Worm (Caenorhabditis elegans) whole organism, midembryonic: ENCODE measurements around the gene F42A9.9.

Source experiments
- T22C8.4 ChIP-seq: fragments of 200-800 bp; sonication (Bioruptor generic); IDR thresholded peaks from 2 replicates; pipeline ENCODE4 v1.3.6; 2022; ENCODE audit warnings: missing genetic modification characterization, missing compliant biosample characterization
- cog-1 ChIP-seq: sonication (generic microtip); optimal IDR thresholded peaks from 2 replicates; lab custom pipeline; 2016; ENCODE audit warnings: missing genetic modification characterization, missing compliant biosample characterization
- flt-1 ChIP-seq: fragments of 200-800 bp; sonication (Bioruptor generic); IDR thresholded peaks from 2 replicates; pipeline ENCODE4 v1.3.6; 2022; ENCODE audit warnings: missing genetic modification characterization, missing compliant biosample characterization
- klf-2 ChIP-seq: fragments of 200-800 bp; sonication (Bioruptor generic); conservative IDR thresholded peaks from 2 replicates; pipeline ENCODE4 v1.3.6; 2022; ENCODE audit warnings: missing genetic modification reagents, missing genetic modification characterization, missing compliant biosample characterization
- med-1 ChIP-seq: sonication (generic microtip); optimal IDR thresholded peaks from 2 replicates; lab custom pipeline; 2017; ENCODE audit warnings: missing genetic modification characterization, mild to moderate bottlenecking, missing compliant biosample characterization, antibody characterized with exemption, missing genetic modification reagents; ENCODE audit not compliant: insufficient read depth
- ref-1 ChIP-seq: fragments of 200-800 bp; sonication (Bioruptor generic); conservative IDR thresholded peaks from 2 replicates; pipeline ENCODE4 v1.3.6; 2022; ENCODE audit warnings: missing genetic modification reagents, missing genetic modification characterization, missing compliant biosample characterization
- tab-1 ChIP-seq: fragments of 200-800 bp; sonication (Bioruptor generic); IDR thresholded peaks from 2 replicates; pipeline ENCODE4 v1.3.6; 2022; ENCODE audit warnings: missing genetic modification characterization, missing compliant biosample characterization
- ztf-23 ChIP-seq: fragments of 200-800 bp; sonication (Bioruptor generic); IDR thresholded peaks from 2 replicates; pipeline ENCODE4 v1.3.6; 2022; ENCODE audit warnings: missing genetic modification reagents, missing genetic modification characterization, missing compliant biosample characterization
- ztf-29 ChIP-seq: fragments of 200-800 bp; sonication (Bioruptor generic); IDR thresholded peaks from 2 replicates; pipeline ENCODE4 v1.3.6; 2022; ENCODE audit warnings: missing genetic modification reagents, missing genetic modification characterization, missing compliant biosample characterization

Gene F42A9.9

DNA sequence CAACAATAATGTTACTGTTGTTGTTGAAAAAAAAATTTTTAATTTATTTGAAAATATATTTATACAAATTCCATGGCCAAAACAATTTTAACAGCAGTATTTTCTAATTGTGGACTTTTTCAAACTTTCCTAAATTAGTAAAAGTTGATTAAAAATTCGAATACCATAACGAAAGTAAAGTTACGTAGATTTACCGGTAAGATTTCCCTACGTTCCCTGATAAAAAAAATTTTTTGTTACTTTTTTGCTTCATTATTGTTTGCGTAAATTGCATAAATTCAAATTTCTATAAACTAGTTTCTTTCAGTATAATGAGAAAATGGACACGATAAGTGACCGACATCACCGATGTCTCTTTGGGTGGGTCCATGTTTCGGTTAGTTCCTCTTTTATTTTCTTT lies 29.7 kb downstream of the F42A9.9 start, which contains the start of gene F42A9.6:
F42A9.6 (plus strand) TSS at position 301 of the 400 bp plus-strand sequence.
- TF ChIP-seq tab-1 (GFP tag; lab: Robert Waterston, UW) (no peak), ref-1 (no peak), ztf-29 (no peak), flt-1 (no peak), cog-1 (tag; lab: Kevin White, UChicago) (no peak), T22C8.4 (GFP tag; lab: Robert Waterston, UW) (no peak), ztf-23 (GFP tag; lab: Robert Waterston, UW) (no peak), klf-2 (no peak), med-1 (GFP tag; lab: Kevin White, UChicago) (no peak)

DNA sequence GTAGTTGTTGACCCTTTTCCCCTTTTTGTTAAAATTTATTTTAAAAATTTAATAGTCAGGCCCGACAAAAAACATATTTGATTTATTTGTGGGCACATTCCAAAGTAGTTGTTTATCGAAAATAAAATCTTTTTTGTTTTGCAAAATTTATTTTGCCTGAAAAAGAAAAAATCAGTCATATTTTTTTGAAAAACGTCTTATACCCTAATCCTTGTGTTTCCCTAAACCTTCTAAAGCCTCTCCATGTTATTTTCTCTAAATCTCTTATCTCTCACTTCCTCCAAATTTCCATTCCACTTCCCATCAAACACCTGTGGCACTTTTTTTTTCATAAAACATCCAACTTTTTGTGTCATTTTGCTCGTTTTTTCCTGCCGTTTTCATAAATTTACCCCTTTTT lies 30.5 kb downstream of the F42A9.9 start:
- TF ChIP-seq ztf-23 (GFP tag; lab: Robert Waterston, UW) = no peak
- no peak for TF ChIP-seq ref-1
- no peak for TF ChIP-seq med-1 (GFP tag; lab: Kevin White, UChicago)
- TF ChIP-seq ztf-29 = no peak
- TF ChIP-seq flt-1 = no peak
- no peak for TF ChIP-seq cog-1 (tag; lab: Kevin White, UChicago)
- TF ChIP-seq klf-2 = no peak
- no peak for TF ChIP-seq tab-1 (GFP tag; lab: Robert Waterston, UW)
- no peak for TF ChIP-seq T22C8.4 (GFP tag; lab: Robert Waterston, UW)

DNA sequence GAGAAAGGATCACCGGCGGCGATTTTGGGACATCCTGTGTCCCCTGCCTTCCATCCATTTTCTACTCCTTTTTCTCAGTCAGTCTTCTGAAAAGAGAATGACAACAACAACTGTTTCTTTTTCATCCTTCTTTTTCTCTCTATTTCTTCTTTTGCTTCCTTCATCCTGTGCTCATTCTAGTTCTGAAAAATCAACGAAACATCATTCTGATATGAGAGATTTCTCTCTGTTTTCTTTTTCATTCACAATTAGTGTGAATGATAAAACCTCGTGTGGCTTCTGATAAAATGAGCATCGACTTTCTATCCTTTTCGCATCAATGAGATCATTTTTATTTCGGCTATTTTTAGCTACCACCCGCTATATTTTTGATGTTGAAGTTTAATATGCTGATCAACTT lies 33.4 kb downstream of the F42A9.9 start:
- no peak for TF ChIP-seq tab-1 (GFP tag; lab: Robert Waterston, UW)
- TF ChIP-seq ref-1 = no peak
- TF ChIP-seq ztf-23 (GFP tag; lab: Robert Waterston, UW) = no peak
- TF ChIP-seq med-1 (GFP tag; lab: Kevin White, UChicago) = no peak
- no peak for TF ChIP-seq klf-2
- no peak for TF ChIP-seq T22C8.4 (GFP tag; lab: Robert Waterston, UW)
- no peak for TF ChIP-seq flt-1
- TF ChIP-seq ztf-29 = no peak
- TF ChIP-seq cog-1 (tag; lab: Kevin White, UChicago) = no peak

DNA sequence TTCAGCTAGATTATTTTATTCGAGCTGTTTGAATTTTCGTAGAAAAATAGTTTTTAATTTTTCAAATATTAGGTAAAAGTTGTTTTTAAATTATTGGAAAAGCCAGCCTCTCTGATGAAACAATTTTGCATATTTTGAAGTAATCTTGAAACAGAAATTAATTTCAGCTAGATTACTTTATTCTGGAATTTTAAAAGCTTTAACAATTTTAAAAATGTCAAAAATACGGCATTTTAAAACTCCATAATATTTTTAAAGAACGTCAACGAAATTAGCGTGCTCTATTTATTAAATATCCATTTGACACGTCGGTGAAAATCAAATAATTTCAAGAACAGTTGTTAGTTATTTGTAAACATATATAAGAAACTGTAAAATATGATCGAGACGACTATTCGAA lies 35.8 kb downstream of the F42A9.9 start, which contains the start of gene Y59H11AR.10:
Y59H11AR.10 (plus strand) TSS at position 301 of the 400 bp plus-strand sequence.
- TF ChIP-seq flt-1 (no peak), T22C8.4 (GFP tag; lab: Robert Waterston, UW) (no peak), ztf-29 (no peak), ref-1 (no peak), tab-1 (GFP tag; lab: Robert Waterston, UW) (no peak), med-1 (GFP tag; lab: Kevin White, UChicago) (no peak), cog-1 (tag; lab: Kevin White, UChicago) (no peak), klf-2 (no peak), ztf-23 (GFP tag; lab: Robert Waterston, UW) (no peak)

DNA sequence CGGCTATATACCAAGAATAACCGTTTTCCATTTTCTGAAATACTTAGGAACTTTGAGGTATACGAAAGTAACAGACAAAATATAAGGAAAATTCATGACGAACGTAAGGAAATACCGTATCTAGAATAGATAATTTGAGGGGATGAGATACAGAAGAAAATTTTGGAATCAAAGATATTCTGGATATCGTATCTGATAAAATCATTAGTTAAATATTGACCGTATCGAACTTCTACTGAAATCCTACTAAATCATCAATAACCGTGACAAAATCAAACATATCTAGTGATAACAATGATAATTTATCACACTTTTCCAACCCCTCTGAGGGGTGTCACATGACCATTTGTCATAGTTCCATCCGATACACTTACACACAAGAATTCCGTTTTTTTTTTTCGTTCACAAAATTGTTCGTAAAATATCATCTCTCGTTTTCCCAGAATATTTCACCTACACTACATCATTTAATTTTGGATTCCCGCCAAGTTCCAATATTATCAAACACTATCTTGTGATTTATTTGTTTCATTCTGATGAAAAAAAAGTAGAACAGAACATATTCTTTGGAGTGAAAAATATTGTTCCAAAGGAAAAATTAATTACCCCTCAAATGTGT lies 37.8 kb downstream of the F42A9.9 start, which contains the start of gene Y59H11AR.4:
Y59H11AR.4 (minus strand) TSS at position 51 of the 619 bp plus-strand sequence.
- TF ChIP-seq ztf-29 (no peak), klf-2 (no peak), flt-1 (no peak), ref-1 (no peak), tab-1 (GFP tag; lab: Robert Waterston, UW) (no peak), med-1 (GFP tag; lab: Kevin White, UChicago) (no peak), cog-1 (tag; lab: Kevin White, UChicago) (no peak), T22C8.4 (GFP tag; lab: Robert Waterston, UW) (no peak), ztf-23 (GFP tag; lab: Robert Waterston, UW) (no peak)

DNA sequence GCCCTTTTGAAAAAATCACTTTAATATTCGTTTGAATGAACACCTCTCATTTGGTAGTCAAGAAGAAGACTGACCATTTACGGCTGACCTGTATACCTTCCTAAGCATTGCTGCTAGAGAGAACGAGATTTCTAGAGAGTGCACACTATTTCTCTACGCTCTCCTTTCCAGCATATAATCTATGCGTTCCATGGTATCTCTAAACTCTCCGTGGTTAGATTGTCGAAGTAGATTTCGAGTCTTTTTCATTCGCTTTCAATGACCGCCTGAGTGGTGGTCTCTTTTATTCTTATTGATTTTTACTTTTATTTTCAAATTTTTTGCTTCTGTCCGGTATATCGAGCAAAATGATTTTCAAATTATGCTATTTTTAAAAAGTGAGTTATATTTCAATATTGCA lies 41.2 kb downstream of the F42A9.9 start:
- no peak for TF ChIP-seq flt-1
- no peak for TF ChIP-seq ref-1
- TF ChIP-seq klf-2 = no peak
- no peak for TF ChIP-seq ztf-23 (GFP tag; lab: Robert Waterston, UW)
- TF ChIP-seq cog-1 (tag; lab: Kevin White, UChicago) = no peak

DNA sequence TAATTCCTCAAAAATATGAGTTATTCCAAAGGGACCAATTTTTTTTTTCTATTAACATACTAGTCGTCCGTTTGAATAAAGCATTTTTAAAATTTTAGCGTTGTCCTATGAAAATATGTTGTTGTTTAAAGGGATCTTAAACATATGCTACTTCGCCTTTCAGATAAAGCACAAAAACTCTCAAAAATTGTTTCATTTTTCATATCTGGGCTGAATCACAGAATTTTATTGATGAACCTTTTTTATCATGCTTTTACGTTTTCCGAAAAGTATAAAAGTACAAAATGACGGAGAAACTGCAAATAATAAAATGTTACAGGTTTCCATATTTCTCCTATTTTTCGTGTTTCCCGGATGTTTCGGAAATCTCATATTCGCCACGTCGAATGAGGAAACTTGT lies 42.9 kb downstream of the F42A9.9 start, which contains the start of gene clec-181:
clec-181 (plus strand) TSS at position 301 of the 400 bp plus-strand sequence.
- TF ChIP-seq cog-1 (tag; lab: Kevin White, UChicago) (no peak), ztf-23 (GFP tag; lab: Robert Waterston, UW) (no peak), ref-1 (no peak), tab-1 (GFP tag; lab: Robert Waterston, UW) (no peak), klf-2 (no peak), med-1 (GFP tag; lab: Kevin White, UChicago) (no peak), ztf-29 (no peak), T22C8.4 (GFP tag; lab: Robert Waterston, UW) (no peak), flt-1 (no peak)

DNA sequence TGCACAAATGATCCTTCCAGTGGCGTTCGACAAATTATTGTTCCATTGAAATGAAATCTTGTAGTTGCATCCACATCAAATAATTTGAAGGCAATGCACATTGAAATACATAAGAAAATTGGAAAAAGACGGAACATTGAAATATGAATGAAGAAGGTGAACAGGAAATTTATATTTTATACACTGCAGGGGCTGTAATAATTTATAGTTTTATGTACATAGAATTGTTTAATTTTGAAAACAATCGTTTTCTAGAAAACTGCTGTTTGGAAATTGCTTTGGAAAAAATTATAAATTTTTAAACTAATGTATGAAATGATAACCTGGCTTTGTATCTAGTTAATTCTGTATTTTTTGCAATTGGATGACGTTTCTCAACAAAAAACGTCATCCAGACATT lies 43.3 kb downstream of the F42A9.9 start, which contains the start of gene Y59H11AR.3:
Y59H11AR.3 (minus strand) TSS at position 101 of the 400 bp plus-strand sequence.
- TF ChIP-seq cog-1 (tag; lab: Kevin White, UChicago) = no peak
- no peak for TF ChIP-seq ref-1
- TF ChIP-seq med-1 (GFP tag; lab: Kevin White, UChicago) = no peak
- no peak for TF ChIP-seq ztf-29
- no peak for TF ChIP-seq tab-1 (GFP tag; lab: Robert Waterston, UW)
- TF ChIP-seq T22C8.4 (GFP tag; lab: Robert Waterston, UW) = no peak
